Fruit fly (Drosophila melanogaster): ENCODE measurements around the gene Cdc45.

dm6 chrX:1026511-1026910, 3.8 kb downstream of the Cdc45 start, which contains the start of the genes CG32814, CG11638 and CG3021:
- TF ChIP-seq psq (optimal IDR thresholded peaks at IDR 0.05) (no peak), EcR (GFP tag; optimal IDR thresholded peaks at IDR 0.05) (no peak), CG8478 (optimal IDR thresholded peaks at IDR 0.05) (no peak), pan (optimal IDR thresholded peaks at IDR 0.05) (no peak), Dll (optimal IDR thresholded peaks at IDR 0.05) (no peak), usp (GFP tag; optimal IDR thresholded peaks at IDR 0.05) (no peak)

All from whole organism.